Worm (Caenorhabditis elegans) whole organism, L1 larva: ENCODE data around the gene fubl-3.

Experiments
- efl-3 ChIP-seq: fragments of 200-800 bp; sonication (Bioruptor generic); optimal IDR thresholded peaks from 2 replicates; lab custom pipeline; 2018; ENCODE audit warnings: mild to moderate bottlenecking, missing genetic modification characterization, missing compliant biosample characterization
- egl-13 ChIP-seq: sonication (generic microtip); optimal IDR thresholded peaks from 2 replicates; lab custom pipeline; 2016; ENCODE audit warnings: missing genotype, missing genetic modification reagents, missing genetic modification characterization, missing compliant biosample characterization
- elt-3 ChIP-seq, 6 experiments: fragments of 150-350 bp in 1 of 6; sonication (generic microtip); optimal IDR thresholded peaks; 2 replicates each; lab custom pipeline; 2017 to 2018; ENCODE audit warnings: missing biosample characterization in 6 of 6, missing genetic modification characterization in 6 of 6, inconsistent platforms in 1 of 6
- fos-1 ChIP-seq: fragments of 150-350 bp; optimal IDR thresholded peaks from 2 replicates; lab custom pipeline; 2014; ENCODE audit warnings: missing biosample characterization, missing genetic modification characterization
- rnt-1 ChIP-seq: sonication (generic microtip); optimal IDR thresholded peaks from 2 replicates; lab custom pipeline; 2016; ENCODE audit warnings: mild to moderate bottlenecking, missing genetic modification characterization, moderate library complexity, missing compliant biosample characterization
- snpc-4 ChIP-seq: fragments of 150-350 bp; optimal IDR thresholded peaks from 2 replicates; lab custom pipeline; 2014; ENCODE audit warnings: missing biosample characterization, missing genetic modification characterization
- sptf-1 ChIP-seq: fragments of 150-350 bp; optimal IDR thresholded peaks from 2 replicates; lab custom pipeline; 2014; ENCODE audit warnings: missing biosample characterization, missing genetic modification characterization
- zag-1 ChIP-seq: fragments of 150-350 bp; optimal IDR thresholded peaks from 2 replicates; lab custom pipeline; 2014; ENCODE audit warnings: missing biosample characterization, missing genetic modification characterization

- TF ChIP-seq elt-3 (tag; optimal IDR thresholded peaks at IDR 0.05; lab: Kevin White, UChicago) (no peak), egl-13 (tag; lab: Kevin White, UChicago) (no peak), rnt-1 (tag; lab: Kevin White, UChicago) (no peak), efl-3 (GFP tag; lab: Kevin White, UChicago) (no peak), zag-1 (tag; lab: Kevin White, UChicago) (no peak), fos-1 (tag; lab: Kevin White, UChicago) (no peak), sptf-1 (tag; lab: Kevin White, UChicago) (no peak), snpc-4 (no peak)
Measured at ce11 chrX:17481892-17482515, 47.8 kb downstream of the fubl-3 start.
